Worm (Caenorhabditis elegans): ENCODE measurements around the gene nrde-4.

nrde-4 gene

DNA sequence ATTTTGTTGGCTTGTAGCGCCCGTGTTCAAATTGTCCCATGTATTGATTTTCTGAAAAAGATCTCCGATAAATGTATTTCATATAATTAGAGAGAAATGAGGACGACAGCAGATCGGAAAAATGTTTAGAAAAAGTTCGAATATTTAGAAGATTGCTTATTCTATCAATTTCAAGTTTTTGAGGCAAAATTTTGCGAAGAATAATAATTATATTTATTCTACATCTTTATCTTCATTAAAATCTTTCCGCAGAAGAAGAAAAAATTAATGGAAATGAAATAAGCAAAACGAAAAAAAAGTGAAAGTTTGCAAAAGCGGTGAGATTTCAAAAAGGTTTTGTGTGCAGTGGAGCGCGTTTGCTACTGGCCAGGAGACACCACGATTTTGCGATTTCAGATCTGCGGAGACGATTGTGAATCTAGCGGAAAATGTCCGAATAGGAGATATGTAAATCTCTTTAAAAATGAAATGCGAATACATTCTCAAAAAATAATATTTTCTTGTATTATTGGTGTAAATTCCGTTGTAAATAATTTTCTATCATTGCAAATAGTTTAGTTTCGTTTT is at the start of gene nrde-4:
TSS of gene nrde-4 (minus strand) at position 51 of the 567 bp plus-strand sequence.
- TF ChIP-seq unc-62 (GFP tag; optimal IDR thresholded peaks at IDR 0.05) = no peak

DNA sequence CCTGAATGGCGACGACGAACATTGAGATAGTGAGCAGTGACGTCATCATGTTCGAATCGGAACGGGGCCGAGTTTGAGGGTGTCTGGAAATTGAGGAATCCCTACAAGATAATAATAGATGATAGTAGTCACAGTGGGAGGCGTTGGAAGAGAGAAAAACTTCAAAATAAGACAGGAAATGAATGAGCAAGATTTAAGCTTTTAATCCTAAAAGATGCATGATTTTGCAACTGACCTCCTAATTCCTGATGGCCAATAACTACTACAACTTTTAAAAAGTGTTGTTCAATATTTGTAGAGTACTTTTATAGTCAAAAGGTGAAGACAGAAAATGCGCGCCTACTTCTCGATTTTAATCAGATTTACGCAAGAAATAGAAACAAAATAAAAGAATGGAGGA is 44.3 kb upstream of the nrde-4 start, which contains the start of gene flp-13:
TSS of gene flp-13 (minus strand) at position 101 of the 400 bp plus-strand sequence.
- TF ChIP-seq unc-62 (GFP tag; optimal IDR thresholded peaks at IDR 0.05) = no peak

- TF ChIP-seq unc-62 (GFP tag; optimal IDR thresholded peaks at IDR 0.05) = no peak
Measured at ce11 chrIV:7692451-7692850, 38.4 kb upstream of the nrde-4 start.

ce11 chrIV:7689326-7689725 is 35.3 kb upstream of the nrde-4 start:
- TF ChIP-seq unc-62 (GFP tag; optimal IDR thresholded peaks at IDR 0.05) = no peak

ce11 chrIV:7679120-7679519 is 25.1 kb upstream of the nrde-4 start:
- no peak for TF ChIP-seq unc-62 (GFP tag; optimal IDR thresholded peaks at IDR 0.05)

- no peak for TF ChIP-seq unc-62 (GFP tag; optimal IDR thresholded peaks at IDR 0.05)
Measured at ce11 chrIV:7674874-7675273, 20.8 kb upstream of the nrde-4 start, which contains the start of gene itr-1. itr-1 (plus strand) TSS chrIV:7675174.

DNA sequence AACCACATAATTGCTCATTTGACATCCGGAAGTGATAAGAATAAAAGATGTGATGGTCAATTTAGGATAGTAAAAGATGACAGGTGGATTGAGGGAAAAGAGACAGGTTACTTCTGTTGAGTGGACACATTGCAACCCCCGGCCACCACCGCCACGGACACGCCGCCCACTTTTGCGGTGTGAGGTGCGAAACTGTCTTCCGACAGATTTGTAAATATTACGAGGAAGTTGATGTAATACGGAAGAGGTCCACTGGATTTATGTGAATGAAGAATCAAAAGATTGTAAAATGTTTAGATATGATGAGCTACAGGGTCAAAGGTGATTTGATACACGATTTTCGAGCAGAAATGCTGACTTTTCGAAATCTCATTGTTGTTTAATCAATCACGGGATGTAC is 18.8 kb upstream of the nrde-4 start, which contains the start of gene C08G9.2:
TSS of gene C08G9.2 (minus strand) at position 101 of the 400 bp plus-strand sequence.
- TF ChIP-seq unc-62 (GFP tag; optimal IDR thresholded peaks at IDR 0.05) = no peak

ce11 chrIV:7663006-7663405 is 8.9 kb upstream of the nrde-4 start:
- TF ChIP-seq unc-62 (GFP tag; optimal IDR thresholded peaks at IDR 0.05) = no peak

DNA sequence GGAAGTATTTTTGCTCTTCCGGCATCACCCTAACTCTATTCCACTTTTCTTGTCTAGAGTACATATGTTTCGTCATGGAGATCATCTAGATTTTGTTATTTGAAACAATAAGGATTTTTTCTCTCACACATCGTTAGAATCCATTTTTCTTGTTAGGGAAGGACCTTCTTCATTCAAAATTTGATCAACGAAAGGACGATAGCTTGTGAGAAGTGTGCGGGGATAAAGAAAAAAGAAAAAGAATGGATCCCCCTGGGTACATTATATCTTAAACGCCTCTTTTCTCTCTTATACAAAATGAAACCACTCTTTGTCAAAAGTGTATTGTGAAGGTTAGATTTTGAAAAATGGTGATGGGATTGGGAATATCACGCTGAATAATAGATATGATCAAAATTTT is 7.5 kb upstream of the nrde-4 start:
- no peak for TF ChIP-seq unc-62 (GFP tag; optimal IDR thresholded peaks at IDR 0.05)

DNA sequence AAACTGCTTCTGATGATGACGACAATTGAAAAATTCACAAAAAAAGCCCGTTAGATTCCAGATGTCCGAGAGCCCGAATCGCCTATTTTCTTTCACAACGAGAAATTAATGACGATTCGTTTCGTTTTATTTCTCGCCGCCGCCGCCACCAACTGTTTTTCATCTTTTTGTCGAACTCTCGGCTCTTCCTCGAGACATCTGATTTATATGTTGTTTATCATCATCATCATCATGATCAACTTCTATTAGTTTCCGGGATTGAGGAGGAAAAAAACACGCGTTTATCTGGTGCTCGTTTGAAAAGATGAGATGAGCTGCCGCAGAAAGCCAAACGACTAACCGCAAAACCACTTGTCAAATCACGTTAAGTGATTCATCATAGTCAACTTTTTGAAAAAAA is 5.4 kb upstream of the nrde-4 start:
- TF ChIP-seq unc-62 (GFP tag; optimal IDR thresholded peaks at IDR 0.05) = no peak

DNA sequence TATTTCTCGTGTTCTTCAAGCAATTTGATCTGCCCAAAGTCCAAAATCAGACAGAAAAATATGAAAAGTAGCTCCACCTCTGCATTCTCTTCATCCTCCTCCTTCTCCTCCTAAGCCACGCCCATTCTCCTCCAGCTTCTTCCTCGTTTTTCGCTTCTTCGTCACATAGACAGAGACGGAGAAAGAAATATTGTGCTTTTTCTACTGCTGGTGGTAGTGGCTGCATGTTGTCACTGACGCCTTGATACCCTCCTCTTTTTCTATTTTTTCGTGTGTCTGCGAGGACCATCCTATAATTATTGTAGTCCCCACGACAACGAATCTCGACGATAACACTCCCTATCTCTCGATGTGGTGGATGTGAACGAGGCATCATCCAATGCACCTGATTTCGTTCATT is 4.5 kb upstream of the nrde-4 start, which contains the start of gene C08G9.1:
TSS of gene C08G9.1 (plus strand) at position 175 of the 400 bp plus-strand sequence.
- no peak for TF ChIP-seq unc-62 (GFP tag; optimal IDR thresholded peaks at IDR 0.05)

ce11 chrIV:7653198-7653597 is 864 bp downstream of the nrde-4 start:
- TF ChIP-seq unc-62 (GFP tag; optimal IDR thresholded peaks at IDR 0.05) = no peak

DNA sequence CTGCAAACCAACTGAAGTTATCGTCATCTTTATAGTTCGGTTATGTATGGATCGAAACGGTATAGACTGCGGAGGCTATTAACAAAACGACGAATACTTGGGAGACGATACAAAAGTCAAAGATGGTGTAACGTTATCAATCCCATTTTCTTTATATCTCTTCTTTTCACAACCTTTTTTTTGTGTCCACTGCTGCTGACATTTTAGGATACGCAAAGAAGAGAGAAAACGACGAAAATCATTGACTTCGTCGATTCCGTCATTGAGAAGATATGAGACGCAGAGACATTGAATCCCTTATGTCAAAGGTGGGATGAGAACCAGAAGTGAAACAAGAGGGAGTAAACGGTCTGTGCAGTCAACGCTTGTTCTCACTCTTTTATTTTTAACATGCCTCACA is 2.9 kb downstream of the nrde-4 start, which contains the start of gene cima-1:
TSS of gene cima-1 (plus strand) at position 340 of the 400 bp plus-strand sequence.
- no peak for TF ChIP-seq unc-62 (GFP tag; optimal IDR thresholded peaks at IDR 0.05)

DNA sequence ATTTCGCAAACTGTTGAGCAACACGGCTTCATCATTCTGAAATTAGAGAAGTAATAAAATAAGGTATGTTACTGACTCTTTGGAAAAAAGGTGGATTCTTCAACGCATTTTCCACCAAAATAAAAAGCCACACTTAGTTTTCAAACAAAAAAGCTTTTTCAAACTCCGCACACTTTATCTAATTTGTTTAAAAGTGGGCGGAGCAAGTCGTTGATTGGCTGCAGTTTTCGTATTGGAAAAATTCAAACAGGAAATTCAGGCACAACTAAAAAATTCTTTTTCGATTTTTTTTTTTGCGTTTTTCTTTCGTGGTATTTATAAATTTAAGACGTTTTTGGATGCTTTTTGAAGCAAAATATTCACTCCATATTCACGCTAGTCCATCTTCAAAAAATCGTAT is 3.6 kb downstream of the nrde-4 start:
- no peak for TF ChIP-seq unc-62 (GFP tag; optimal IDR thresholded peaks at IDR 0.05)

DNA sequence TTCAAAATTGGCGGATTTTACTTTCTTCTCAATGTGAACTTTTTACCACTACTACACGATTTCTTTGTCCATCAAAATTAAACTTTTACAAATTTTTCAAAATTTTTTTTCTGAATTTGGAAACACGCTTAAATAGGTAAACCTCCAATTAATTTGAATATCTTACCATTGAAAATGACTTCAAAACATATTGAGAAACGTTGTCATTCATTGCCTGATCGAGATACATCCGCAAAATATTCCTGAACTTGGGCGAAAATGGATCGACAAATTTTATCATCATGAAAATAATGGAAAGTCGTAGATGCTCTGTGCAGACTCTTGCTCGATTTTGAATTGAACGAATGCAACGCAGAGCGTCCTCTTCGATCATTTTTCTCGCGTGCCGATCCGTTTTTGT is 7.2 kb downstream of the nrde-4 start:
- TF ChIP-seq unc-62 (GFP tag; optimal IDR thresholded peaks at IDR 0.05) = no peak

DNA sequence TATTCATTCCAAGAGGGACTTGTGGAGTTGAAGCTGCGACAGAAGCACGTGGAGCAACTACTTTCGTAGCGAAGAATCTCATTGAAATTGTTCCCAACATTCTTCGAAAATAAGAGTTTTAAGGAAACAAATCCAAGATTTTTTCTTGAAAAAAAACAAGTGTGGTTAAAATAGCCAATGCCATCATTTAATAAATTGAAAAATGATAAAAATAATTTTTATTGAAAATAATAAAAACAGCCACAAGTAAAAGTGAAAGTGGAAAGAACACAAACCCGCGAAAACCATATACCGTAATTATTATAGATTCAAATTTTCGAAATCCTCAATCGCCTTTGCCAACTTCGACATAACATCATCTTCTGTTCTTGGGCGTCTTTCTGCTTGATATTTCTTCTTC is 7.9 kb downstream of the nrde-4 start, which contains the start of gene hmg-5:
TSS of gene hmg-5 (minus strand) at position 101 of the 400 bp plus-strand sequence.
- no peak for TF ChIP-seq unc-62 (GFP tag; optimal IDR thresholded peaks at IDR 0.05)

- TF ChIP-seq unc-62 (GFP tag; optimal IDR thresholded peaks at IDR 0.05) = no peak
Measured at ce11 chrIV:7642971-7643370, 11.1 kb downstream of the nrde-4 start, which contains the start of gene nlp-20. nlp-20 (minus strand) TSS chrIV:7643071.

- TF ChIP-seq unc-62 (GFP tag; optimal IDR thresholded peaks at IDR 0.05) = no peak
Measured at ce11 chrIV:7641758-7642157, 12.3 kb downstream of the nrde-4 start, which contains the start of gene nep-16. nep-16 (minus strand) TSS chrIV:7641858.

Measured in whole organism, dauer.